Worm (Caenorhabditis elegans): Measurements from ENCODE around the gene Y26E6A.2.

- TF ChIP-seq ztf-29 (GFP tag; IDR thresholded peaks at IDR 0.05) (no peak), flt-1 (GFP tag; IDR thresholded peaks at IDR 0.05) (no peak), T22C8.4 (GFP tag; IDR thresholded peaks at IDR 0.05) (no peak), ztf-23 (GFP tag; IDR thresholded peaks at IDR 0.05) (no peak), med-1 (GFP tag; optimal IDR thresholded peaks at IDR 0.05; ENCODE audit: insufficient read depth) (no peak), ref-1 (GFP tag; conservative IDR thresholded peaks at IDR 0.05) (no peak), tab-1 (GFP tag; IDR thresholded peaks at IDR 0.05) (no peak)
These were observed 32.3 kb downstream of the Y26E6A.2 start for ce11 chrX:13881760-13882369.

Data from whole organism, midembryonic.